Fruit fly (Drosophila melanogaster) whole organism, embryonic: Measurements from ENCODE around the gene CG10086.

ENCODE experiments used
- CG11085 ChIP-seq: fragments of 200-800 bp; sonication (Bioruptor generic); IDR thresholded peaks from 2 replicates; pipeline ENCODE4 v1.3.6; 2022; ENCODE audit warnings: missing biosample characterization, missing genetic modification characterization
- CG12942 ChIP-seq: fragments of 200-800 bp; sonication (Bioruptor generic); optimal IDR thresholded peaks from 3 replicates; lab custom pipeline; 2016; ENCODE audit warnings: missing biosample characterization, missing genetic modification characterization
- CG31441 ChIP-seq: fragments of 200-800 bp; sonication (Bioruptor generic); IDR thresholded peaks from 2 replicates; pipeline ENCODE4 v1.3.6; 2022; ENCODE audit warnings: missing biosample characterization, missing genetic modification characterization
- CG34376 ChIP-seq: fragments of 200-800 bp; sonication (Bioruptor generic); optimal IDR thresholded peaks from 2 replicates; lab custom pipeline; 2018; ENCODE audit warnings: missing biosample characterization, mild to moderate bottlenecking, missing genetic modification characterization
- CG43689 ChIP-seq: fragments of 200-800 bp; sonication (Bioruptor generic); IDR thresholded peaks from 2 replicates; pipeline ENCODE4 v1.3.6; 2022; ENCODE audit warnings: missing biosample characterization, missing genetic modification characterization
- CG4730 ChIP-seq: fragments of 200-800 bp; sonication (Bioruptor generic); IDR thresholded peaks from 2 replicates; pipeline ENCODE4 v1.3.6; 2022; ENCODE audit warnings: missing biosample characterization, missing genetic modification characterization
- CG8359 ChIP-seq: fragments of 200-800 bp; sonication (Bioruptor generic); optimal IDR thresholded peaks from 2 replicates; lab custom pipeline; 2017; ENCODE audit warnings: missing biosample characterization, mild to moderate bottlenecking, missing genetic modification characterization, borderline replicate concordance
- Chrac-16 ChIP-seq: fragments of 200-800 bp; sonication (Bioruptor generic); optimal IDR thresholded peaks from 3 replicates; lab custom pipeline; 2016; ENCODE audit warnings: missing biosample characterization, missing genetic modification characterization
- Dp ChIP-seq: fragments of 200-800 bp; sonication (Bioruptor generic); optimal IDR thresholded peaks from 2 replicates; lab custom pipeline; 2018; ENCODE audit warnings: missing biosample characterization, mild to moderate bottlenecking, missing genetic modification characterization, moderate library complexity
- E2f1 ChIP-seq: fragments of 200-800 bp; sonication (Bioruptor generic); IDR thresholded peaks from 2 replicates; pipeline ENCODE4 v1.3.6; 2022; ENCODE audit warnings: missing biosample characterization, missing genetic modification characterization
- GATAe ChIP-seq: fragments of 200-800 bp; sonication (Bioruptor generic); conservative IDR thresholded peaks from 2 replicates; pipeline ENCODE4 v1.3.6; 2022; ENCODE audit warnings: missing biosample characterization, missing genetic modification characterization
- Hey ChIP-seq: fragments of 200-800 bp; sonication (Bioruptor generic); optimal IDR thresholded peaks from 3 replicates; lab custom pipeline; 2018; ENCODE audit warnings: missing biosample characterization, mild to moderate bottlenecking, missing genetic modification characterization
- HmgZ ChIP-seq: fragments of 200-800 bp; sonication (Bioruptor generic); optimal IDR thresholded peaks from 2 replicates; lab custom pipeline; 2018; ENCODE audit warnings: missing biosample characterization, mild to moderate bottlenecking, missing genetic modification characterization
- Lim3 ChIP-seq: fragments of 200-800 bp; sonication (Bioruptor generic); IDR thresholded peaks from 2 replicates; pipeline ENCODE4 v1.3.6; 2022; ENCODE audit warnings: missing biosample characterization, missing genetic modification characterization
- Max ChIP-seq: fragments of 200-800 bp; sonication (Bioruptor generic); optimal IDR thresholded peaks from 2 replicates; lab custom pipeline; 2016; ENCODE audit warnings: missing biosample characterization, mild to moderate bottlenecking, missing genetic modification characterization
- NFAT ChIP-seq: fragments of 200-800 bp; sonication (Bioruptor generic); IDR thresholded peaks from 2 replicates; pipeline ENCODE4 v1.3.6; 2022; ENCODE audit warnings: missing biosample characterization, missing genetic modification characterization
- Opbp ChIP-seq: fragments of 200-800 bp; sonication (Bioruptor generic); IDR thresholded peaks from 3 replicates; pipeline ENCODE4 v1.3.6; 2022; ENCODE audit warnings: missing biosample characterization, missing genetic modification characterization; ENCODE audit not compliant: partially characterized antibody
- Poxn ChIP-seq: fragments of 200-800 bp; sonication (Bioruptor generic); IDR thresholded peaks from 2 replicates; pipeline ENCODE4 v1.3.6; 2022; ENCODE audit warnings: missing biosample characterization, missing genetic modification characterization
- Ravus ChIP-seq: fragments of 200-800 bp; sonication (Bioruptor generic); IDR thresholded peaks from 2 replicates; pipeline ENCODE4 v1.3.6; 2022; ENCODE audit warnings: missing biosample characterization, missing genetic modification characterization
- Scr ChIP-seq: fragments of 200-800 bp; sonication (Bioruptor generic); IDR thresholded peaks from 2 replicates; pipeline ENCODE4 v1.3.6; 2022; ENCODE audit warnings: missing biosample characterization, missing genetic modification characterization; ENCODE audit not compliant: partially characterized antibody
- Xrp1 ChIP-seq: fragments of 200-800 bp; sonication (Bioruptor generic); IDR thresholded peaks from 2 replicates; pipeline ENCODE4 v1.3.6; 2022; ENCODE audit warnings: missing biosample characterization, missing genetic modification characterization
- amos ChIP-seq: fragments of 200-800 bp; sonication (Bioruptor generic); IDR thresholded peaks from 2 replicates; pipeline ENCODE4 v1.3.6; 2022; ENCODE audit warnings: missing biosample characterization, missing genetic modification characterization; ENCODE audit not compliant: partially characterized antibody
- chinmo ChIP-seq: fragments of 200-800 bp; sonication (Bioruptor generic); IDR thresholded peaks from 4 replicates; pipeline ENCODE4 v1.3.6; 2022; ENCODE audit warnings: missing biosample characterization, missing genetic modification characterization; ENCODE audit not compliant: partially characterized antibody
- crc ChIP-seq: fragments of 200-800 bp; sonication (Bioruptor generic); optimal IDR thresholded peaks from 2 replicates; lab custom pipeline; 2016; ENCODE audit warnings: missing biosample characterization, missing genetic modification characterization
- exex ChIP-seq: fragments of 200-800 bp; sonication (Bioruptor generic); optimal IDR thresholded peaks from 4 replicates; lab custom pipeline; 2018; ENCODE audit warnings: missing biosample characterization, mild to moderate bottlenecking, missing genetic modification characterization, moderate library complexity
- gem ChIP-seq: fragments of 200-800 bp; sonication (Bioruptor generic); optimal IDR thresholded peaks from 2 replicates; lab custom pipeline; 2019; ENCODE audit warnings: missing biosample characterization, mild to moderate bottlenecking, missing genetic modification characterization, moderate library complexity
- grn ChIP-seq: fragments of 200-800 bp; sonication (Bioruptor generic); optimal IDR thresholded peaks from 3 replicates; lab custom pipeline; 2017; ENCODE audit warnings: missing biosample characterization, missing genetic modification characterization
- insv ChIP-seq, 2 experiments: fragments of 200-800 bp; sonication (Bioruptor generic); optimal IDR thresholded peaks; 3 replicates each; lab custom pipeline; 2016 to 2018; ENCODE audit warnings: missing biosample characterization in 2 of 2, missing genetic modification characterization in 2 of 2
- kay ChIP-seq: fragments of 200-800 bp; sonication (Bioruptor generic); optimal IDR thresholded peaks from 2 replicates; lab custom pipeline; 2016; ENCODE audit warnings: missing biosample characterization, missing genetic modification characterization
- klu ChIP-seq: fragments of 200-800 bp; sonication (Bioruptor generic); IDR thresholded peaks from 2 replicates; pipeline ENCODE4 v1.3.6; 2022; ENCODE audit warnings: missing biosample characterization, missing genetic modification characterization
- lab ChIP-seq: fragments of 200-800 bp; sonication (Bioruptor generic); optimal IDR thresholded peaks from 3 replicates; lab custom pipeline; 2017; ENCODE audit warnings: missing biosample characterization, missing genetic modification characterization, mild to moderate bottlenecking, moderate library complexity, missing genetic modification reagents
- mirr ChIP-seq: fragments of 200-800 bp; sonication (Bioruptor generic); optimal IDR thresholded peaks from 3 replicates; lab custom pipeline; 2018; ENCODE audit warnings: missing biosample characterization, mild to moderate bottlenecking, missing genetic modification characterization
- seq ChIP-seq: fragments of 200-800 bp; sonication (Bioruptor generic); IDR thresholded peaks from 2 replicates; pipeline ENCODE4 v1.3.6; 2022; ENCODE audit warnings: missing biosample characterization, missing genetic modification characterization
- sna ChIP-seq: fragments of 200-800 bp; sonication (Bioruptor generic); IDR thresholded peaks from 2 replicates; pipeline ENCODE4 v1.3.6; 2022; ENCODE audit warnings: missing biosample characterization, missing genetic modification characterization; ENCODE audit not compliant: partially characterized antibody
- sr ChIP-seq: fragments of 200-800 bp; sonication (Bioruptor generic); IDR thresholded peaks from 3 replicates; pipeline ENCODE4 v1.3.6; 2022; ENCODE audit warnings: missing biosample characterization, missing genetic modification characterization
- stc ChIP-seq: fragments of 200-800 bp; sonication (Bioruptor generic); IDR thresholded peaks from 2 replicates; pipeline ENCODE4 v1.3.6; 2022; ENCODE audit warnings: missing biosample characterization, missing genetic modification characterization
- sug ChIP-seq: fragments of 200-800 bp; optimal IDR thresholded peaks from 2 replicates; lab custom pipeline; 2019; ENCODE audit warnings: missing biosample characterization, mild to moderate bottlenecking, missing genetic modification characterization, moderate library complexity

The CG10086 gene

DNA sequence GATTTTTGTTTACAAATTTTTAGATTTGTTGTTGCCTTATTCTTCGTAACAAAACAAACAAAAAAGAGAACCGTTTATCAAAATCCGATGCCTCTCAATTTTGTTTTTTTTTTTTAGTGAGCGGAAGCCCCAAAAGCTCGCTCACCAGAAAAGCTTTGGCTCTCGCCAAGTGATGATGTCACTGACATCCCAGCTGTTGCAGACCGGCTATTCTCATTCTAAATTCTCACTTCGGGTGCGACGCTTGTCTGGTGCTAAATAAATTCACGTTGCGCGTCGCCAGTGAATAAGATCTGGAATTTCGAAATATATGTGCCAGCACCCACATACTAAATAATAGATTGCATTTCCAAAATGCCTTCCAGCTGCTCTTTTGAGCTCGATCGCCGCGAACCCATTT lies 3.4 kb downstream of the CG10086 start, which contains the start of gene CG2641 (continued):
- TF ChIP-seq Xrp1 (GFP tag; lab: Robert Waterston, UW) (no peak), CG11085 (GFP tag; lab: Robert Waterston, UW) (no peak), sna (GFP tag; lab: Robert Waterston, UW) (no peak), stc (GFP tag; lab: Robert Waterston, UW) (no peak)

DNA sequence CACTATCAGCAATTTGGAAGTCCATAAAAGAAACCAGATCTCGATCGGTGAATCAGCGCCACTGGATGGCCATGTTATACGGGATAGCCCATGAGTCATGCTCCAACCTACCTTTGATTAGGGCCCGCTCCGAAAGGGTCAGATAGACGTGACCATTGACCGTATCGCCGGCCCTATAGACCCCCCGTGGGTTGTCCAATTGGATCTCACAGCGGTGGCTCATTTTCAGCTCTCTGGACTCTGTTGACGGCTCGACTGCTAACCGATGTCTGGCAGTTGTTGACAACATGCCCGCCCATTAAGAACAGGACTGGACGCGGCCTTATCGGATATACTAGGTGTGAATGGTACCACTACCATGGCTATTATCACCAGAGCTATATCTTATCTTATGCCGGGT lies 8.1 kb downstream of the CG10086 start, which contains the start of gene CG18744:
Gene CG18744, minus strand, starts transcription at position 247 of the 400 bp plus-strand sequence.
- TF ChIP-seq Hey (tag; lab: Kevin White, UChicago) (peak; percentile 16), sug (tag; lab: Kevin White, UChicago) (peak; percentile 100), amos (GFP tag; lab: Robert Waterston, UW) (peak; percentile 14; the same call in 1 of the 2 replicates), NFAT (GFP tag; lab: Robert Waterston, UW) (0 out of 2 replicates have a peak, but pooled peaks have one; percentile 25), CG34376 (GFP tag; lab: Kevin White, UChicago) (peak; percentile 57), CG12942 (GFP tag; lab: Kevin White, UChicago) (no peak), Lim3 (GFP tag; lab: Robert Waterston, UW) (0 out of 2 replicates have a peak, but pooled peaks have one; percentile 26), exex (tag; lab: Kevin White, UChicago) (peak; percentile 70), Dp (no peak), kay (GFP tag; lab: Kevin White, UChicago) (peak; percentile 24), mirr (GFP tag; lab: Kevin White, UChicago) (peak; percentile 54), chinmo (GFP tag; lab: Robert Waterston, UW) (0 out of 4 replicates have a peak, but pooled peaks have one; percentile 16), GATAe (peak; percentile 84), klu (no peak), HmgZ (tag; lab: Kevin White, UChicago) (peak; percentile 44), Opbp (GFP tag; lab: Robert Waterston, UW) (no peak), Max (GFP tag; lab: Kevin White, UChicago) (no peak), grn (GFP tag; lab: Kevin White, UChicago) (peak; percentile 63), lab (peak; percentile 23), CG31441 (no peak), Scr (GFP tag; lab: Robert Waterston, UW) (no peak), sr (no peak), CG43689 (GFP tag; lab: Robert Waterston, UW) (no peak), gem (tag; lab: Kevin White, UChicago) (no peak)

DNA sequence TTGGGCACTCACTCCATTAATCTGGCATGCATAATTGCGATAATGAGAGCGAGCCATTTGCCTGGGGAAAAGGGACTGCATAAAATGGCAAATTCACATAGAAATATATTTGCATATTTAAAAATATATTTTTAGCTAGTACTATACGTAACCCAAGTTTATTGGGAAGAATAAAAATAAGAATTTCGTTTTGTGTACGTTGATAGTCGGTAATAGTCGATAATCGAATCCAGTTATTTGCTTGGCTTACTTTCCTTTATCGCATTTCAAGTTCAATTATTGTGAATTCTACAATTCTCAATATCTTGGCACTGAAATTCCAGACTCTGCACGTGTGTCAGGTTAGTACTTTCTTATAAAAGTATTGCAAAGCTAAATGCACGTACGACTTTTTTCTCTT lies 12.3 kb downstream of the CG10086 start, which contains the start of gene CG3014:
Gene CG3014, minus strand, starts transcription at position 101 of the 400 bp plus-strand sequence.
- TF ChIP-seq CG4730 (GFP tag; lab: Robert Waterston, UW) (no peak), Chrac-16 (GFP tag; lab: Kevin White, UChicago) (no peak), Poxn (GFP tag; lab: Robert Waterston, UW) (no peak), NFAT (GFP tag; lab: Robert Waterston, UW) (no peak), seq (GFP tag; lab: Robert Waterston, UW) (no peak), Ravus (no peak), E2f1 (GFP tag; lab: Robert Waterston, UW) (no peak), crc (GFP tag; lab: Kevin White, UChicago) (no peak), CG8359 (GFP tag; lab: Kevin White, UChicago) (no peak), insv (GFP tag; optimal IDR thresholded peaks at IDR 0.05; lab: Kevin White, UChicago) (no peak)
